Worm (Caenorhabditis elegans) whole organism, young adult: ENCODE results near the gene srw-137.

Experiments
- B0019.2 ChIP-seq: fragments of 200-800 bp; sonication (Bioruptor generic); conservative IDR thresholded peaks from 2 replicates; pipeline ENCODE4 v1.3.6; 2022; ENCODE audit warnings: missing genetic modification reagents, missing genetic modification characterization, missing compliant biosample characterization
- B0336.3 ChIP-seq: fragments of 200-800 bp; sonication (Bioruptor generic); IDR thresholded peaks from 2 replicates; pipeline ENCODE4 v1.3.6; 2022; ENCODE audit warnings: missing genetic modification characterization, missing compliant biosample characterization
- C17E4.6 ChIP-seq: fragments of 200-800 bp; sonication (Bioruptor generic); IDR thresholded peaks from 2 replicates; pipeline ENCODE4 v1.3.6; 2022; ENCODE audit warnings: missing genetic modification reagents, missing genetic modification characterization, missing compliant biosample characterization
- F55B11.4 ChIP-seq: sonication (generic microtip); optimal IDR thresholded peaks from 2 replicates; lab custom pipeline; 2016; ENCODE audit warnings: missing compliant biosample characterization, missing genetic modification characterization, borderline replicate concordance; ENCODE audit not compliant: insufficient read depth
- Y53G8AR.9 ChIP-seq: fragments of 200-800 bp; sonication (Bioruptor generic); conservative IDR thresholded peaks from 2 replicates; pipeline ENCODE4 v1.3.6; 2022; ENCODE audit warnings: missing genetic modification reagents, missing genetic modification characterization, missing compliant biosample characterization
- Y56A3A.18 ChIP-seq: fragments of 200-800 bp; sonication (Bioruptor generic); IDR thresholded peaks from 2 replicates; pipeline ENCODE4 v1.3.6; 2022; ENCODE audit warnings: missing genetic modification reagents, missing genetic modification characterization, missing compliant biosample characterization
- Y67H2A.10 ChIP-seq: fragments of 200-800 bp; sonication (Bioruptor generic); conservative IDR thresholded peaks from 2 replicates; pipeline ENCODE4 v1.3.6; 2022; ENCODE audit warnings: missing genetic modification reagents, missing genetic modification characterization, missing compliant biosample characterization
- Y79H2A.3 ChIP-seq: fragments of 200-800 bp; sonication (Bioruptor generic); conservative IDR thresholded peaks from 2 replicates; pipeline ENCODE4 v1.3.6; 2022; ENCODE audit warnings: missing genetic modification reagents, missing genetic modification characterization, missing compliant biosample characterization
- Y95B8A.8 ChIP-seq: fragments of 200-800 bp; sonication (Bioruptor generic); IDR thresholded peaks from 2 replicates; pipeline ENCODE4 v1.3.6; 2022; ENCODE audit warnings: missing genetic modification reagents, missing genetic modification characterization, missing compliant biosample characterization
- aptf-2 ChIP-seq: fragments of 200-800 bp; sonication (Bioruptor generic); conservative IDR thresholded peaks from 2 replicates; pipeline ENCODE4 v1.3.6; 2022; ENCODE audit warnings: missing genetic modification reagents, missing genetic modification characterization, missing compliant biosample characterization
- atf-7 ChIP-seq: sonication (generic microtip); optimal IDR thresholded peaks from 2 replicates; lab custom pipeline; 2017; ENCODE audit warnings: mild to moderate bottlenecking, missing genetic modification characterization, missing compliant biosample characterization
- athp-1 ChIP-seq: sonication (generic microtip); optimal IDR thresholded peaks from 2 replicates; lab custom pipeline; 2017; ENCODE audit warnings: mild to moderate bottlenecking, missing genetic modification characterization, missing compliant biosample characterization
- ccch-3 ChIP-seq: fragments of 200-800 bp; sonication (Bioruptor generic); optimal IDR thresholded peaks from 2 replicates; lab custom pipeline; 2018; ENCODE audit warnings: mild to moderate bottlenecking, missing genetic modification characterization, missing compliant biosample characterization
- ceh-27 ChIP-seq: fragments of 200-800 bp; sonication (Bioruptor generic); optimal IDR thresholded peaks from 2 replicates; lab custom pipeline; 2018; ENCODE audit warnings: mild to moderate bottlenecking, missing genetic modification characterization, moderate library complexity, missing compliant biosample characterization
- ceh-58 ChIP-seq: fragments of 200-800 bp; sonication (Bioruptor generic); IDR thresholded peaks from 2 replicates; pipeline ENCODE4 v1.3.6; 2022; ENCODE audit warnings: missing genetic modification characterization, missing compliant biosample characterization
- ceh-91 ChIP-seq: fragments of 200-800 bp; sonication (Bioruptor generic); IDR thresholded peaks from 2 replicates; pipeline ENCODE4 v1.3.6; 2022; ENCODE audit warnings: missing genetic modification reagents, missing genetic modification characterization, missing compliant biosample characterization
- dox-1 ChIP-seq: fragments of 200-800 bp; sonication (Bioruptor generic); IDR thresholded peaks from 2 replicates; pipeline ENCODE4 v1.3.6; 2022; ENCODE audit warnings: missing genetic modification reagents, missing genetic modification characterization, missing compliant biosample characterization
- dpff-1 ChIP-seq: sonication (generic microtip); optimal IDR thresholded peaks from 2 replicates; lab custom pipeline; 2017; ENCODE audit warnings: mild to moderate bottlenecking, missing genetic modification characterization, missing compliant biosample characterization
- dpl-1 ChIP-seq: fragments of 150-350 bp; optimal IDR thresholded peaks from 2 replicates; lab custom pipeline; 2014; ENCODE audit warnings: missing biosample characterization, missing genetic modification reagents, missing genetic modification characterization
- egl-44 ChIP-seq: fragments of 200-800 bp; sonication (Bioruptor generic); IDR thresholded peaks from 2 replicates; pipeline ENCODE4 v1.3.6; 2022; ENCODE audit warnings: missing genetic modification reagents, missing genetic modification characterization, missing compliant biosample characterization
- egrh-3 ChIP-seq: fragments of 200-800 bp; sonication (Bioruptor generic); IDR thresholded peaks from 2 replicates; pipeline ENCODE4 v1.3.6; 2022; ENCODE audit warnings: missing genetic modification reagents, missing genetic modification characterization, missing compliant biosample characterization
- ets-4 ChIP-seq: fragments of 200-800 bp; sonication (Bioruptor generic); optimal IDR thresholded peaks from 2 replicates; lab custom pipeline; 2018; ENCODE audit warnings: mild to moderate bottlenecking, missing genetic modification characterization, missing compliant biosample characterization
- hrde-1 ChIP-seq: sonication (generic microtip); optimal IDR thresholded peaks from 2 replicates; lab custom pipeline; 2016; ENCODE audit warnings: missing genetic modification characterization, mild to moderate bottlenecking, missing compliant biosample characterization, moderate library complexity, missing genotype, missing genetic modification reagents, borderline replicate concordance
- lin-40 ChIP-seq: sonication (generic microtip); optimal IDR thresholded peaks from 2 replicates; lab custom pipeline; 2016; ENCODE audit warnings: missing genetic modification characterization, mild to moderate bottlenecking, missing compliant biosample characterization, missing genotype, missing genetic modification reagents
- lin-54 ChIP-seq: fragments of 200-800 bp; sonication (Bioruptor generic); optimal IDR thresholded peaks from 2 replicates; lab custom pipeline; 2018; ENCODE audit warnings: mild to moderate bottlenecking, missing genetic modification characterization, missing compliant biosample characterization
- lir-1 ChIP-seq: fragments of 200-800 bp; sonication (Bioruptor generic); conservative IDR thresholded peaks from 2 replicates; pipeline ENCODE4 v1.3.6; 2022; ENCODE audit warnings: missing genetic modification reagents, missing genetic modification characterization, missing compliant biosample characterization
- madf-10 ChIP-seq: sonication (generic microtip); optimal IDR thresholded peaks from 2 replicates; lab custom pipeline; 2016; ENCODE audit warnings: mild to moderate bottlenecking, missing genetic modification characterization, missing compliant biosample characterization
- madf-6 ChIP-seq: fragments of 200-800 bp; sonication (Bioruptor generic); IDR thresholded peaks from 2 replicates; pipeline ENCODE4 v1.3.6; 2022; ENCODE audit warnings: missing genetic modification reagents, missing genetic modification characterization, missing compliant biosample characterization
- mcd-1 ChIP-seq: fragments of 200-800 bp; sonication (Bioruptor generic); IDR thresholded peaks from 2 replicates; pipeline ENCODE4 v1.3.6; 2022; ENCODE audit warnings: missing genetic modification reagents, missing genetic modification characterization, missing compliant biosample characterization
- nhr-27 ChIP-seq: fragments of 200-800 bp; sonication (Bioruptor generic); optimal IDR thresholded peaks from 2 replicates; lab custom pipeline; 2018; ENCODE audit warnings: mild to moderate bottlenecking, missing genetic modification characterization, moderate library complexity, missing compliant biosample characterization
- pha-4 ChIP-seq: fragments of 150-350 bp; sonication (generic microtip); optimal IDR thresholded peaks from 2 replicates; lab custom pipeline; 2014; ENCODE audit warnings: missing biosample characterization, missing genetic modification reagents, missing genetic modification characterization
- somi-1 ChIP-seq: fragments of 200-800 bp; sonication (Bioruptor generic); optimal IDR thresholded peaks from 2 replicates; lab custom pipeline; 2018; ENCODE audit warnings: mild to moderate bottlenecking, missing genetic modification characterization, missing compliant biosample characterization
- tbp1 ChIP-seq: fragments of 200-800 bp; sonication (Bioruptor generic); optimal IDR thresholded peaks from 2 replicates; lab custom pipeline; 2018; ENCODE audit warnings: mild to moderate bottlenecking, missing genetic modification characterization, missing compliant biosample characterization
- unc-62 ChIP-seq: fragments of 150-350 bp; optimal IDR thresholded peaks from 2 replicates; lab custom pipeline; 2014; ENCODE audit warnings: missing biosample characterization, missing genetic modification reagents, missing genetic modification characterization
- zim-3 ChIP-seq: sonication (generic microtip); optimal IDR thresholded peaks from 2 replicates; lab custom pipeline; 2017; ENCODE audit warnings: mild to moderate bottlenecking, missing genetic modification characterization, moderate library complexity, missing compliant biosample characterization
- ztf-18 ChIP-seq: sonication (generic microtip); optimal IDR thresholded peaks from 2 replicates; lab custom pipeline; 2016; ENCODE audit warnings: missing genotype, mild to moderate bottlenecking, missing genetic modification characterization, missing compliant biosample characterization
- ztf-22 ChIP-seq: fragments of 200-800 bp; sonication (Bioruptor generic); optimal IDR thresholded peaks from 2 replicates; lab custom pipeline; 2018; ENCODE audit warnings: mild to moderate bottlenecking, missing genetic modification characterization, moderate library complexity, missing compliant biosample characterization
- ztf-28 ChIP-seq: fragments of 200-800 bp; sonication (Bioruptor generic); IDR thresholded peaks from 2 replicates; pipeline ENCODE4 v1.3.6; 2022; ENCODE audit warnings: missing genetic modification reagents, missing genetic modification characterization, missing compliant biosample characterization

srw-137 gene

DNA sequence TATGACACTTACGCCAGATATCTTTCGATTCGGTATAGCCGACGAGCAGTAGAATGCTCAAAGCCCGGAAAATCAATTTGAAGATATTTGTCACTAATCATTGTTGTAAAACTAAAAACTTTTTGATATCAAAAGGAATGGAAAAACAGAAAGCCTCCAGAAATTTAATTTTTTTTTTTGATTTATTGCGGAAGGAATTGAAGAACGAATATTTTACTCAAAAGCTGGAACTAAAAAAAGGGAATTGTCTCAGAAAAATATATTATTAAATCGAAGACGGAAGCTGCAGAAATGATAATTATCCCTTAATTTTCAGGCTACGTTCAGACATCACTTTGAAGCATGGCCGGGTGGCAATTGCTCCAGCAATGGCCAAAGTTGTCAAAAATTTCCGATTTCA lies at the start of gene srw-137:
Gene srw-137, minus strand, starts transcription at position 101 of the 400 bp plus-strand sequence.
- no peak for TF ChIP-seq lin-54 (GFP tag; lab: Kevin White, UChicago)
- no peak for TF ChIP-seq nhr-27 (tag; lab: Kevin White, UChicago)
- TF ChIP-seq ceh-91 (GFP tag; lab: Robert Waterston, UW), result no peak
- TF ChIP-seq C17E4.6 (GFP tag; lab: Robert Waterston, UW), result no peak

ce11 chrV:2992060-2992459 lies 48.3 kb upstream of the srw-137 start:
- TF ChIP-seq mcd-1 (GFP tag; lab: Robert Waterston, UW) (no peak), B0336.3 (GFP tag; lab: Robert Waterston, UW) (no peak), unc-62 (no peak), ceh-27 (GFP tag; lab: Kevin White, UChicago) (no peak), ets-4 (GFP tag; lab: Kevin White, UChicago) (no peak), ztf-18 (tag; lab: Kevin White, UChicago) (no peak), athp-1 (no peak), lir-1 (GFP tag; lab: Robert Waterston, UW) (no peak), madf-10 (tag; lab: Kevin White, UChicago) (no peak), hrde-1 (tag; lab: Kevin White, UChicago) (no peak), pha-4 (tag; lab: Kevin White, UChicago) (no peak)

ce11 chrV:2991485-2991884 lies 47.7 kb upstream of the srw-137 start, which contains the start of gene srw-121:
Gene srw-121, minus strand, starts transcription at chrV:2991585.
- TF ChIP-seq hrde-1 (tag; lab: Kevin White, UChicago), result no peak
- TF ChIP-seq F55B11.4 (tag; lab: Kevin White, UChicago), result no peak
- TF ChIP-seq B0019.2 (GFP tag; lab: Robert Waterston, UW), result no peak
- TF ChIP-seq ccch-3 (GFP tag; lab: Kevin White, UChicago), result no peak
- no peak for TF ChIP-seq atf-7
- no peak for TF ChIP-seq aptf-2 (GFP tag; lab: Robert Waterston, UW)
- TF ChIP-seq dpff-1 (tag; lab: Kevin White, UChicago), result no peak
- no peak for TF ChIP-seq mcd-1 (GFP tag; lab: Robert Waterston, UW)
- TF ChIP-seq dox-1 (GFP tag; lab: Robert Waterston, UW), result no peak
- TF ChIP-seq dpl-1, result no peak

ce11 chrV:2987407-2987806 lies 43.6 kb upstream of the srw-137 start, which contains the start of gene srh-85:
Gene srh-85, minus strand, starts transcription at chrV:2987507.
- TF ChIP-seq ceh-58 (GFP tag; lab: Robert Waterston, UW) (no peak), Y53G8AR.9 (GFP tag; lab: Robert Waterston, UW) (no peak), Y79H2A.3 (GFP tag; lab: Robert Waterston, UW) (no peak), egl-44 (GFP tag; lab: Robert Waterston, UW) (no peak), somi-1 (GFP tag; lab: Kevin White, UChicago) (no peak), ztf-28 (GFP tag; lab: Robert Waterston, UW) (no peak), dpl-1 (no peak), madf-6 (GFP tag; lab: Robert Waterston, UW) (no peak), nhr-27 (tag; lab: Kevin White, UChicago) (no peak), lin-40 (tag; lab: Kevin White, UChicago) (no peak), egrh-3 (GFP tag; lab: Robert Waterston, UW) (no peak), zim-3 (tag; lab: Kevin White, UChicago) (no peak), ztf-22 (GFP tag; lab: Kevin White, UChicago) (no peak), Y95B8A.8 (GFP tag; lab: Robert Waterston, UW) (no peak), dox-1 (GFP tag; lab: Robert Waterston, UW) (no peak), Y67H2A.10 (GFP tag; lab: Robert Waterston, UW) (no peak), Y56A3A.18 (GFP tag; lab: Robert Waterston, UW) (no peak), tbp1 (GFP tag; lab: Kevin White, UChicago) (no peak)
